Worm (Caenorhabditis elegans) whole organism, young adult: Measurements from ENCODE around the gene C52D10.3.

Source experiments
- F52B5.7 ChIP-seq: sonication (generic microtip); optimal IDR thresholded peaks from 2 replicates; lab custom pipeline; 2016; ENCODE audit warnings: mild to moderate bottlenecking, missing genetic modification characterization, missing compliant biosample characterization
- ama-1 ChIP-seq, 3 experiments: fragments of 150-350 bp in 1 of 3; sonication (generic microtip) in 2 of 3; optimal IDR thresholded peaks; 2 replicates each; lab custom pipeline; 2014 to 2018; ENCODE audit warnings: missing biosample characterization in 2 of 3, missing genetic modification characterization in 2 of 3, missing genetic modification reagents in 2 of 3
- attf-5 ChIP-seq: fragments of 200-800 bp; sonication (Bioruptor generic); optimal IDR thresholded peaks from 2 replicates; lab custom pipeline; 2018; ENCODE audit warnings: mild to moderate bottlenecking, missing genetic modification characterization, missing compliant biosample characterization
- ceh-58 ChIP-seq: fragments of 200-800 bp; sonication (Bioruptor generic); IDR thresholded peaks from 2 replicates; pipeline ENCODE4 v1.3.6; 2022; ENCODE audit warnings: missing genetic modification characterization, missing compliant biosample characterization
- ceh-79 ChIP-seq: sonication (generic microtip); optimal IDR thresholded peaks from 2 replicates; lab custom pipeline; 2017; ENCODE audit warnings: mild to moderate bottlenecking, missing genetic modification characterization, missing compliant biosample characterization
- him-1 ChIP-seq: sonication (generic microtip); optimal IDR thresholded peaks from 2 replicates; lab custom pipeline; 2016; ENCODE audit warnings: missing genotype, missing genetic modification reagents, missing genetic modification characterization, missing compliant biosample characterization
- lag-1 ChIP-seq: fragments of 200-800 bp; sonication (Bioruptor generic); IDR thresholded peaks from 2 replicates; pipeline ENCODE4 v1.3.6; 2022; ENCODE audit warnings: missing genetic modification reagents, missing genetic modification characterization, missing compliant biosample characterization
- let-607 ChIP-seq, 2 experiments: fragments of 200-800 bp in 1 of 2; sonication (Bioruptor generic) in 1 of 2; sonication (generic microtip) in 1 of 2; optimal IDR thresholded peaks; 2 replicates each; lab custom pipeline; 2016 to 2018; ENCODE audit warnings: mild to moderate bottlenecking in 2 of 2, missing compliant biosample characterization in 2 of 2, missing genetic modification characterization in 2 of 2, moderate library complexity in 2 of 2, missing genotype in 1 of 2
- lin-40 ChIP-seq: sonication (generic microtip); optimal IDR thresholded peaks from 2 replicates; lab custom pipeline; 2016; ENCODE audit warnings: missing genetic modification characterization, mild to moderate bottlenecking, missing compliant biosample characterization, missing genotype, missing genetic modification reagents
- nfya-1 ChIP-seq: sonication (generic microtip); optimal IDR thresholded peaks from 2 replicates; lab custom pipeline; 2017; ENCODE audit warnings: antibody characterized with exemption, missing compliant biosample characterization, missing genetic modification characterization, borderline replicate concordance; ENCODE audit not compliant: insufficient read depth
- repo-1 ChIP-seq: sonication (generic microtip); optimal IDR thresholded peaks from 2 replicates; lab custom pipeline; 2017; ENCODE audit warnings: mild to moderate bottlenecking, missing genetic modification characterization, missing compliant biosample characterization
- sdz-38 ChIP-seq: sonication (generic microtip); optimal IDR thresholded peaks from 2 replicates; lab custom pipeline; 2016; ENCODE audit warnings: missing genotype, missing genetic modification characterization, missing compliant biosample characterization
- snpc-4 ChIP-seq, 5 experiments: fragments of 150-350 bp in 1 of 5; sonication (generic microtip) in 4 of 5; optimal IDR thresholded peaks; 2 replicates each; lab custom pipeline; 2014 to 2018; ENCODE audit warnings: missing genetic modification characterization in 5 of 5, missing biosample characterization in 3 of 5, antibody characterized with exemption in 2 of 5, mild to moderate bottlenecking in 2 of 5, missing compliant biosample characterization in 2 of 5, missing genotype in 2 of 5, moderate library complexity in 2 of 5, missing genetic modification reagents in 1 of 5
- unc-62 ChIP-seq: fragments of 150-350 bp; optimal IDR thresholded peaks from 2 replicates; lab custom pipeline; 2014; ENCODE audit warnings: missing biosample characterization, missing genetic modification reagents, missing genetic modification characterization

DNA sequence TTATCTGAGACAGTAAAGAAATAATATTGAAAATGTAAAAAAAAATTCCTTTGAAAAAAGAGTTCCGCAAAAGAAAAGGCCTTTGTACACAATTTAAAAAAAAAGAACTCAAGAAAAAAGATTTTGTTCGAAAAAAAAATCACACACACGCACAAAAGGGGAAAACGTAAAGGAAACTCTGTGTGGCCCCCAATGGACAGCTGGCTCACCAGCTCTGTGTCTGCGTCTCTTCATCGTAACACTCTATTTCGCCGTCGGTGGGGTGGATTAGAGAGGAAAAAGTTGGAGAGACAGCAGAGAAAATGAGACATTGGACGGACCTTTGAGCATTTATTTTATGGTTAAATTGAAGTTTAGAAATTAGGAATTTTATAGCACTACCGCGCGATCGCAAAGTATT is 38.8 kb downstream of the C52D10.3 start:
- TF ChIP-seq attf-5 (GFP tag; lab: Kevin White, UChicago) (no peak), ama-1 (optimal IDR thresholded peaks at IDR 0.05; lab: Kevin White, UChicago) (no peak), ama-1 (GFP tag; optimal IDR thresholded peaks at IDR 0.05; lab: Kevin White, UChicago) (no peak), ceh-58 (GFP tag; lab: Robert Waterston, UW) (no peak), nfya-1 (tag; lab: Kevin White, UChicago) (no peak), repo-1 (tag; lab: Kevin White, UChicago) (no peak), him-1 (tag; lab: Kevin White, UChicago) (no peak), let-607 (tag; optimal IDR thresholded peaks at IDR 0.05; lab: Kevin White, UChicago) (no peak), lin-40 (tag; lab: Kevin White, UChicago) (no peak), unc-62 (GFP tag; lab: Kevin White, UChicago) (no peak), lag-1 (GFP tag; lab: Robert Waterston, UW) (no peak), snpc-4 (GFP tag; optimal IDR thresholded peaks at IDR 0.05; lab: Kevin White, UChicago) (no peak), snpc-4 (tag; optimal IDR thresholded peaks at IDR 0.05; lab: Kevin White, UChicago) (no peak), ceh-79 (no peak), F52B5.7 (no peak), sdz-38 (tag; lab: Kevin White, UChicago) (no peak)
